Worm (Caenorhabditis elegans) whole organism, midembryonic: ENCODE data around the gene chtl-1.

ENCODE experiments used
- T22C8.4 ChIP-seq: fragments of 200-800 bp; sonication (Bioruptor generic); IDR thresholded peaks from 2 replicates; pipeline ENCODE4 v1.3.6; 2022; ENCODE audit warnings: missing genetic modification characterization, missing compliant biosample characterization
- cog-1 ChIP-seq: sonication (generic microtip); optimal IDR thresholded peaks from 2 replicates; lab custom pipeline; 2016; ENCODE audit warnings: missing genetic modification characterization, missing compliant biosample characterization
- flt-1 ChIP-seq: fragments of 200-800 bp; sonication (Bioruptor generic); IDR thresholded peaks from 2 replicates; pipeline ENCODE4 v1.3.6; 2022; ENCODE audit warnings: missing genetic modification characterization, missing compliant biosample characterization
- klf-2 ChIP-seq: fragments of 200-800 bp; sonication (Bioruptor generic); conservative IDR thresholded peaks from 2 replicates; pipeline ENCODE4 v1.3.6; 2022; ENCODE audit warnings: missing genetic modification reagents, missing genetic modification characterization, missing compliant biosample characterization
- med-1 ChIP-seq: sonication (generic microtip); optimal IDR thresholded peaks from 2 replicates; lab custom pipeline; 2017; ENCODE audit warnings: missing genetic modification characterization, mild to moderate bottlenecking, missing compliant biosample characterization, antibody characterized with exemption, missing genetic modification reagents; ENCODE audit not compliant: insufficient read depth
- tab-1 ChIP-seq: fragments of 200-800 bp; sonication (Bioruptor generic); IDR thresholded peaks from 2 replicates; pipeline ENCODE4 v1.3.6; 2022; ENCODE audit warnings: missing genetic modification characterization, missing compliant biosample characterization
- ztf-23 ChIP-seq: fragments of 200-800 bp; sonication (Bioruptor generic); IDR thresholded peaks from 2 replicates; pipeline ENCODE4 v1.3.6; 2022; ENCODE audit warnings: missing genetic modification reagents, missing genetic modification characterization, missing compliant biosample characterization

DNA sequence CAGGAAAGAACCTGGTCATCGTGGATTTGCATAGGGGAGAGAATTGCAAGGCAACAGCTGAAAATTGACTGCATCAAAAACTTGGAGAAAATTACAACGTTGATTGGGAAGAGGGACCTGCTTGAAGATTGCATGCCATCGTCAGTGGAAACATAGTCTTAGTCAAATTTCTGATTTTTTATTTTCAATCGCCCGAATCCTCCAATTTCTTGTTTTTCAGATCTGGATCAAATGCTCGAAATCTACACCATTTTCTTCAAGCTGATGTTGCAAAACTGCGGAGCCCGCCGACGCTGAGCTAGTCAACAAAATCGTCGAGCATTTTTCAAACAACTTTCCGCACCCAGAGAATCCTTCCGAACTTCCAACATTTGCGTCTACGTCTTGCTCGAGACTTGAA lies 9.5 kb upstream of the chtl-1 start:
- TF ChIP-seq klf-2 (GFP tag; lab: Robert Waterston, UW) (no peak), ztf-23 (GFP tag; lab: Robert Waterston, UW) (no peak), flt-1 (GFP tag; lab: Robert Waterston, UW) (no peak), cog-1 (no peak), med-1 (no peak), T22C8.4 (GFP tag; lab: Robert Waterston, UW) (no peak), tab-1 (GFP tag; lab: Robert Waterston, UW) (no peak)
